Worm (Caenorhabditis elegans) whole organism, midembryonic: ENCODE data around the gene T06D4.2.

Experiments
- T22C8.4 ChIP-seq: fragments of 200-800 bp; sonication (Bioruptor generic); IDR thresholded peaks from 2 replicates; pipeline ENCODE4 v1.3.6; 2022; ENCODE audit warnings: missing genetic modification characterization, missing compliant biosample characterization
- cog-1 ChIP-seq: sonication (generic microtip); optimal IDR thresholded peaks from 2 replicates; lab custom pipeline; 2016; ENCODE audit warnings: missing genetic modification characterization, missing compliant biosample characterization
- flt-1 ChIP-seq: fragments of 200-800 bp; sonication (Bioruptor generic); IDR thresholded peaks from 2 replicates; pipeline ENCODE4 v1.3.6; 2022; ENCODE audit warnings: missing genetic modification characterization, missing compliant biosample characterization
- klf-2 ChIP-seq: fragments of 200-800 bp; sonication (Bioruptor generic); conservative IDR thresholded peaks from 2 replicates; pipeline ENCODE4 v1.3.6; 2022; ENCODE audit warnings: missing genetic modification reagents, missing genetic modification characterization, missing compliant biosample characterization
- med-1 ChIP-seq: sonication (generic microtip); optimal IDR thresholded peaks from 2 replicates; lab custom pipeline; 2017; ENCODE audit warnings: missing genetic modification characterization, mild to moderate bottlenecking, missing compliant biosample characterization, antibody characterized with exemption, missing genetic modification reagents; ENCODE audit not compliant: insufficient read depth
- ztf-23 ChIP-seq: fragments of 200-800 bp; sonication (Bioruptor generic); IDR thresholded peaks from 2 replicates; pipeline ENCODE4 v1.3.6; 2022; ENCODE audit warnings: missing genetic modification reagents, missing genetic modification characterization, missing compliant biosample characterization
- ztf-29 ChIP-seq: fragments of 200-800 bp; sonication (Bioruptor generic); IDR thresholded peaks from 2 replicates; pipeline ENCODE4 v1.3.6; 2022; ENCODE audit warnings: missing genetic modification reagents, missing genetic modification characterization, missing compliant biosample characterization

DNA sequence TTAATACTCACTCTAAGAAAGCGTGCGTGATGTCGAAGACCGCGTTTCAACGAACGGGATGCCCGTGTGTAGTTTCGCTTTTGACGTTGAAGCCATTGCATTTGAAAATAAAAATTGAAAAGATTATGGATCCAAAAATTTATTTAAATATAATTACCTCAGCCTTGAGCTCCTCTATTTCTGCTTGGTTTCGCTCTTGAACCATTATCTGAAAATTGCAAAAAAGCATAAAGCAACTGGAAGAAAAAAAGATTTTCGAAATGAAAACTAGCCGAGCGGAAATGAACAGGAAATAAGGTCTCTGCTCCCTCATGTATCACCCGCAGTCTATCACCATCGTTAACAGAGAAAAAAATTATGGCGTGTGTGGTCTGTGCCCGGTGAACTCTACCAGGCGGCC lies 18.6 kb downstream of the T06D4.2 start, which contains the start of gene Y49F6C.6:
- TF ChIP-seq med-1 (GFP tag; lab: Kevin White, UChicago) (no peak), klf-2 (no peak), flt-1 (no peak), cog-1 (tag; lab: Kevin White, UChicago) (no peak), T22C8.4 (GFP tag; lab: Robert Waterston, UW) (no peak), ztf-23 (no peak), ztf-29 (no peak)
